Worm (Caenorhabditis elegans): Measurements from ENCODE around the gene Y57G7A.1.

- TF ChIP-seq cebp-2 (GFP tag; IDR thresholded peaks at IDR 0.05), result no peak
- no peak for TF ChIP-seq hlh-26 (GFP tag; conservative IDR thresholded peaks at IDR 0.05)
- no peak for TF ChIP-seq snpc-4 (GFP tag; optimal IDR thresholded peaks at IDR 0.05)
- no peak for TF ChIP-seq snpc-4 (tag; optimal IDR thresholded peaks at IDR 0.05)
- TF ChIP-seq bed-2 (GFP tag; IDR thresholded peaks at IDR 0.05), result no peak
- TF ChIP-seq unc-62 (GFP tag; optimal IDR thresholded peaks at IDR 0.05), result no peak
- TF ChIP-seq C06A6.2 (GFP tag; conservative IDR thresholded peaks at IDR 0.05), result no peak
- no peak for TF ChIP-seq atf-7 (tag; optimal IDR thresholded peaks at IDR 0.05)
These were observed 11.7 kb downstream of the Y57G7A.1 start, which contains the start of the genes alh-6 and fcho-1 for ce11 chrII:1309892-1310516.
